Fruit fly (Drosophila melanogaster) whole organism, pupa: Measurements from ENCODE around the gene Or88a.

ENCODE experiments used
- EcR ChIP-seq: fragments of 200-800 bp; sonication (Bioruptor generic); optimal IDR thresholded peaks from 3 replicates; lab custom pipeline; 2019; ENCODE audit warnings: missing biosample characterization, missing genetic modification characterization, mild to moderate bottlenecking, moderate library complexity, missing genetic modification reagents
- fd96Ca ChIP-seq: fragments of 200-800 bp; sonication (Bioruptor generic); IDR thresholded peaks from 3 replicates; pipeline ENCODE4 v1.3.6; 2022; ENCODE audit warnings: missing biosample characterization, missing genetic modification characterization
- gl ChIP-seq: fragments of 200-800 bp; sonication (Bioruptor generic); optimal IDR thresholded peaks from 2 replicates; lab custom pipeline; 2018; ENCODE audit warnings: missing biosample characterization, mild to moderate bottlenecking, missing genetic modification characterization

DNA sequence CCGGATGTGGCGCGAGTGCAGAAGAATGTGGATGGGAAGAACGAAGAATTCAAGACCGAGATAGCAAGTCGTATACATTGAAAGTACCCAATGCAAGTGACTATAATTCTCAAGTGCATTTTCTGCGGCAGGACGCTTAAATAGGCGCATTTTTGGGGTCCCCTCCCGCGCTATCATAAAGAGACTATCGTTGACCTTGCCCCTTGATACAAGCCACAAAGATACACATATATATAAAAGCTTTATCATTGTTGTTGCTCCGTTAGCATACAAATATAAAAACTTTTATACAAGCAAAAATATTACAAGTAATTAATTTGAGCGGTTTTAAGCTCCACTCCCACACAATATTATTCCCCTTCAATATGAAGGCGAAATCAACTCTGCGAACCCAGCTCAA is 21.1 kb upstream of the Or88a start:
- peak; percentile 78 for TF ChIP-seq EcR
- TF ChIP-seq fd96Ca = no peak
- TF ChIP-seq gl = no peak
